Fruit fly (Drosophila melanogaster) whole organism, pupa: Measurements from ENCODE around the gene BicD.

ENCODE experiments used
- CG12605 ChIP-seq: fragments of 200-800 bp; sonication (Bioruptor generic); IDR thresholded peaks from 2 replicates; pipeline ENCODE4 v1.3.6; 2022; ENCODE audit warnings: missing biosample characterization, missing genetic modification characterization
- CG13204 ChIP-seq: fragments of 200-800 bp; sonication (Bioruptor generic); optimal IDR thresholded peaks from 2 replicates; lab custom pipeline; 2018; ENCODE audit warnings: missing biosample characterization, mild to moderate bottlenecking, missing genetic modification characterization, moderate library complexity
- CG8301 ChIP-seq: fragments of 200-800 bp; sonication (Bioruptor generic); optimal IDR thresholded peaks from 2 replicates; lab custom pipeline; 2018; ENCODE audit warnings: missing biosample characterization, mild to moderate bottlenecking, missing genetic modification characterization
- D1 ChIP-seq: fragments of 200-800 bp; sonication (Bioruptor generic); optimal IDR thresholded peaks from 2 replicates; lab custom pipeline; 2018; ENCODE audit warnings: missing biosample characterization, mild to moderate bottlenecking, missing genetic modification characterization, moderate library complexity
- EcR ChIP-seq: fragments of 200-800 bp; sonication (Bioruptor generic); optimal IDR thresholded peaks from 3 replicates; lab custom pipeline; 2019; ENCODE audit warnings: missing biosample characterization, missing genetic modification characterization, mild to moderate bottlenecking, moderate library complexity, missing genetic modification reagents
- Pif1B ChIP-seq: fragments of 200-800 bp; sonication (Bioruptor generic); optimal IDR thresholded peaks from 3 replicates; lab custom pipeline; 2016; ENCODE audit warnings: missing biosample characterization, missing genetic modification characterization
- fd96Ca ChIP-seq: fragments of 200-800 bp; sonication (Bioruptor generic); IDR thresholded peaks from 3 replicates; pipeline ENCODE4 v1.3.6; 2022; ENCODE audit warnings: missing biosample characterization, missing genetic modification characterization

dm6 chr2L:17477710-17478109, 4.7 kb upstream of the BicD start, which contains the start of gene cass:
- TF ChIP-seq D1 (tag; lab: Kevin White, UChicago): no peak
- no peak for TF ChIP-seq fd96Ca
- no peak for TF ChIP-seq EcR (GFP tag; lab: Kevin White, UChicago)
- TF ChIP-seq CG13204 (GFP tag; lab: Kevin White, UChicago): no peak
- no peak for TF ChIP-seq CG12605
- no peak for TF ChIP-seq Pif1B
- TF ChIP-seq CG8301 (tag; lab: Kevin White, UChicago): no peak
